Worm (Caenorhabditis elegans): Measurements from ENCODE around the gene cylc-1.
"Not testable (repeated sequence)": the region's sequence is repeated elsewhere in the genome, so short reads cannot be mapped to it uniquely, and the experiment has no call there.

cylc-1 gene

DNA sequence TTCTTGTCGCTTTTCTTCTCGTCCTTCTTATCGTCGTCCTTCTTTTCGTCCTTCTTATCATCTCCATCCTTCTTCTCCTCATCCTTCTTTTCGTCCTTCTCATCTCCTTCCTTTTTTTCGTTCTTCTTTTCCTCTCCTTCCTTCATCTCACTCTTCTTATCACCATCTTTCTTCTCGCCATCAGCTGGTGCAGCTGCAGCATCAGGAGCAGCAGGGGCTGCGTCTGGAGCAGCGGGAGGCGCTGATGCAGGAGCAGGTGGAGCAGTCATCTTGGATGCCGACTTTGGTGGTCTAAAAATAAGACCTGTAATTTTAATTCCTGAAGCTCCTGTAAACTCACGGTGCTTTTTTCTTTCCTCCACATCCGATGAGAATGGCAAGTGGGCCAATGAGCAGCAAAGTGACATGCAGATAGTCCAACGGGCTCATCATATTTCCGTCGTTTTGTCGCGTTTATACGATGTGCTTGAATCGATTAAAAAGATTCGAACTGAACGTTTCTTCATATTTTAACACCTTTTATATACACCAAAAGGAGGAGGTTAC is at the start of gene cylc-1:
cylc-1 (minus strand) TSS at position 496 of the 546 bp plus-strand sequence.
- TF ChIP-seq ama-1 (optimal IDR thresholded peaks at IDR 0.05); hmg-11 (tag; optimal IDR thresholded peaks at IDR 0.05); pha-4 (tag; optimal IDR thresholded peaks at IDR 0.05): not testable (repeated sequence)

ce11 chrIV:5274123-5274581 is 48.6 kb upstream of the cylc-1 start, which contains the start of gene slfl-4:
slfl-4 (plus strand) TSS chrIV:5274531.
- TF ChIP-seq unc-62 (GFP tag; optimal IDR thresholded peaks at IDR 0.05) (no peak), ceh-28 (tag; optimal IDR thresholded peaks at IDR 0.05) (no peak), elt-3 (tag; optimal IDR thresholded peaks at IDR 0.05) (no peak)

DNA sequence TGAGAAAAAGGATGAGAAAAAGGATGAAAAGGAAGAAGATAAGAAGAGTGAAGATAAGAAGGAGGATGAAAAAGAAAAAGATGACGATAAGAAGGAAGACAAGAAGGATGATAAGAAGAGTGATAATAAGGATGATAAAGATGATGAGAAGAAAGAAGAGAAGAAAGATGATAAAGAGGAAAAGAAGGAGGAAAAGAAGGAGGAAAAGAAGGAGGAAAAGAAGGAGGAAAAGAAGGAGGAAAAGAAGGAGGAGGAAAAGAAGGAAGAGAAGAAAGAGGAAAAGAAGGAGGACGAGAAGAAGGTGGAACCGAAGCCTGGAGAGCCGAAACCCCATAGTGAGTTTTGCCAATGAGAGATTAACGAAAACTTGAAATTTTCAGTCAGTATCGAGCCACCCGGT is 47.8 kb upstream of the cylc-1 start:
- TF ChIP-seq tbx-2 (tag; optimal IDR thresholded peaks at IDR 0.05) (no peak), snpc-4 (tag; optimal IDR thresholded peaks at IDR 0.05) (no peak), elt-3 (tag; optimal IDR thresholded peaks at IDR 0.05) (no peak), R02D3.7 (tag; optimal IDR thresholded peaks at IDR 0.05) (no peak), mdl-1 (tag; optimal IDR thresholded peaks at IDR 0.05) (no peak), pqm-1 (tag; optimal IDR thresholded peaks at IDR 0.05) (no peak), ztf-4 (tag; optimal IDR thresholded peaks at IDR 0.05) (no peak), ceh-16 (tag; optimal IDR thresholded peaks at IDR 0.05) (no peak)

- TF ChIP-seq nhr-28 (tag; optimal IDR thresholded peaks at IDR 0.05) (no peak), ztf-4 (tag; optimal IDR thresholded peaks at IDR 0.05) (no peak), lin-39 (tag; optimal IDR thresholded peaks at IDR 0.05) (no peak), elt-2 (tag; optimal IDR thresholded peaks at IDR 0.05) (no peak), unc-62 (GFP tag; optimal IDR thresholded peaks at IDR 0.05) (no peak), pqm-1 (tag; optimal IDR thresholded peaks at IDR 0.05) (no peak), nhr-12 (tag; optimal IDR thresholded peaks at IDR 0.05) (no peak), daf-12 (tag; optimal IDR thresholded peaks at IDR 0.05) (no peak), jun-1 (tag; optimal IDR thresholded peaks at IDR 0.05) (no peak)
Measured at ce11 chrIV:5272518-5272917, 46.9 kb upstream of the cylc-1 start, which contains the start of gene F36H12.3. F36H12.3 (plus strand) TSS chrIV:5272818.

DNA sequence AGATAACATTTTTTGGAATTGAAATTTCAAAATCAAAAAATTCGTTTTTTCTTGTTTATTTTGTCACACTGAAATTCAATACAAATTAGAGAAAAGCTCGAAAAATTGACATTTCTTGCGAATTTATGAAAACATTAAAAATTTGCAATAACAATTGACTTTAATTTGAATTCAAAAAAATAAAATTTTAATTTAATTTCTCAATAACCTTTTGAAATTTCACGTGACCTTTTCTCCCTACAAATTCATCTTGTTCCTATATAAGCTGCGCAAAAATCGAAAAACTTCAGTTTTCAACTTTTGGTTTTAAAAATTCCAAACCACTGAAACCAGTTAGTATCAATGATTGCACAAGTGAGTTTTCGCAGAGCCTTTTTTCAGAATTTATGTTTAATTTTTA is 43.2 kb upstream of the cylc-1 start, which contains the start of gene F36H12.4:
F36H12.4 (plus strand) TSS at position 301 of the 400 bp plus-strand sequence.
- no peak for TF ChIP-seq skn-1 (tag; optimal IDR thresholded peaks at IDR 0.05)
- TF ChIP-seq lin-15B (tag; optimal IDR thresholded peaks at IDR 0.05): no peak
- no peak for TF ChIP-seq nhr-77 (tag; optimal IDR thresholded peaks at IDR 0.05)
- no peak for TF ChIP-seq nhr-23 (tag; optimal IDR thresholded peaks at IDR 0.05)
- no peak for TF ChIP-seq daf-12 (tag; optimal IDR thresholded peaks at IDR 0.05)

DNA sequence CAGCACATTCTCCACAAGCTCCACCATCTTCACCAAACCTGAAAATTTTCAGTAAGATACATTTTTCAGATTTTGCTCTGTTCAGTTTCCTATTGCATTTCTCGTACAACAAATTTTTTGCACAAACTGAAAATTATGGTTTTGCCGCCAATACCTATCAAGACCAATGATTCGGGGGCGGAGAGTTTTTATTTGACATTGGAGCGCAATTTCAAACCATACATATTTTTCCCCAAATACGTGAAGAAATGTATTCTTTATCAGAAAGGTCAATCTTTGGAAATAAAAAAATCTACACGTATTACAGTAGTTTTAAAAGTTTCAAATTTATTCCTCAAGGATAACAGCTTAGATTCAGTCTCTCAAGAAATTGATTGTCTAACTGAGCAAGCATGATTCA is 40.9 kb upstream of the cylc-1 start, which contains the start of gene F36H12.5:
F36H12.5 (plus strand) TSS at position 301 of the 400 bp plus-strand sequence.
- TF ChIP-seq ceh-82 (tag; optimal IDR thresholded peaks at IDR 0.05): no peak
- no peak for TF ChIP-seq fkh-10 (GFP tag; optimal IDR thresholded peaks at IDR 0.05)
- TF ChIP-seq mml-1 (tag; optimal IDR thresholded peaks at IDR 0.05): no peak
- TF ChIP-seq lin-39 (tag; optimal IDR thresholded peaks at IDR 0.05): no peak
- TF ChIP-seq nhr-237 (tag; optimal IDR thresholded peaks at IDR 0.05): no peak
- TF ChIP-seq unc-62 (GFP tag; optimal IDR thresholded peaks at IDR 0.05): no peak
- TF ChIP-seq nhr-67 (tag; optimal IDR thresholded peaks at IDR 0.05): no peak
- TF ChIP-seq ZK546.5 (tag; optimal IDR thresholded peaks at IDR 0.05): no peak
- no peak for TF ChIP-seq egl-27 (tag; optimal IDR thresholded peaks at IDR 0.05)
- TF ChIP-seq eor-1 (tag; optimal IDR thresholded peaks at IDR 0.05): no peak
- TF ChIP-seq ceh-9 (tag; optimal IDR thresholded peaks at IDR 0.05): no peak
- no peak for TF ChIP-seq nhr-11 (tag; optimal IDR thresholded peaks at IDR 0.05)
- no peak for TF ChIP-seq nhr-12 (tag; optimal IDR thresholded peaks at IDR 0.05)
- TF ChIP-seq fkh-2 (tag; optimal IDR thresholded peaks at IDR 0.05): no peak
- no peak for TF ChIP-seq ceh-16 (tag; optimal IDR thresholded peaks at IDR 0.05)
- TF ChIP-seq fos-1 (tag; optimal IDR thresholded peaks at IDR 0.05): no peak

All from whole organism, L3 larva.